Fruit fly (Drosophila melanogaster) whole organism, embryonic: ENCODE results near the gene CG18577.
A peak's percentile ranks its signal among the peaks of the same experiment; 100 is the strongest.

Experiments used
- Atf6 ChIP-seq: fragments of 200-800 bp; sonication (Bioruptor generic); IDR thresholded peaks from 2 replicates; pipeline ENCODE4 v1.3.6; 2022; ENCODE audit warnings: missing biosample characterization, missing genetic modification characterization
- B-H2 ChIP-seq: fragments of 200-800 bp; sonication (Bioruptor generic); optimal IDR thresholded peaks from 2 replicates; lab custom pipeline; 2018; ENCODE audit warnings: missing biosample characterization, mild to moderate bottlenecking, missing genetic modification characterization
- Bteb2 ChIP-seq: fragments of 200-800 bp; sonication (Bioruptor generic); optimal IDR thresholded peaks from 2 replicates; lab custom pipeline; 2016; ENCODE audit warnings: missing biosample characterization, missing genetic modification characterization
- C15 ChIP-seq: fragments of 200-800 bp; sonication (Bioruptor generic); IDR thresholded peaks from 3 replicates; pipeline ENCODE4 v1.3.6; 2022; ENCODE audit warnings: missing biosample characterization, missing genetic modification characterization
- CG11398 ChIP-seq: fragments of 200-800 bp; sonication (Bioruptor generic); optimal IDR thresholded peaks from 2 replicates; lab custom pipeline; 2016; ENCODE audit warnings: missing biosample characterization, missing genetic modification characterization
- CG11695 ChIP-seq: fragments of 200-800 bp; sonication (Bioruptor generic); IDR thresholded peaks from 3 replicates; pipeline ENCODE4 v1.3.6; 2022; ENCODE audit warnings: missing biosample characterization, missing genetic modification characterization
- CG12236 ChIP-seq: fragments of 200-800 bp; sonication (Bioruptor generic); optimal IDR thresholded peaks from 2 replicates; lab custom pipeline; 2016; ENCODE audit warnings: missing biosample characterization, missing genetic modification characterization
- CG13123 ChIP-seq: fragments of 200-800 bp; sonication (Bioruptor generic); optimal IDR thresholded peaks from 2 replicates; lab custom pipeline; 2016; ENCODE audit warnings: missing biosample characterization, missing genetic modification characterization
- CG13287 ChIP-seq: fragments of 200-800 bp; sonication (Bioruptor generic); IDR thresholded peaks from 2 replicates; pipeline ENCODE4 v1.3.6; 2022; ENCODE audit warnings: missing biosample characterization, missing genetic modification characterization; ENCODE audit not compliant: partially characterized antibody
- CG15514 ChIP-seq: fragments of 200-800 bp; sonication (Bioruptor generic); optimal IDR thresholded peaks from 3 replicates; lab custom pipeline; 2017; ENCODE audit warnings: missing biosample characterization, missing genetic modification characterization, mild to moderate bottlenecking, moderate library complexity, missing genetic modification reagents
- CG16779 ChIP-seq: fragments of 200-800 bp; sonication (Bioruptor generic); IDR thresholded peaks from 2 replicates; pipeline ENCODE4 v1.3.6; 2022; ENCODE audit warnings: missing biosample characterization, missing genetic modification characterization
- CG1792 ChIP-seq: fragments of 200-800 bp; sonication (Bioruptor generic); optimal IDR thresholded peaks from 2 replicates; lab custom pipeline; 2016; ENCODE audit warnings: missing biosample characterization, missing genetic modification characterization
- CG2120 ChIP-seq: fragments of 200-800 bp; sonication (Bioruptor generic); optimal IDR thresholded peaks from 3 replicates; lab custom pipeline; 2016; ENCODE audit warnings: missing biosample characterization, missing genetic modification characterization
- CG2199 ChIP-seq: fragments of 200-800 bp; sonication (Bioruptor generic); IDR thresholded peaks from 3 replicates; pipeline ENCODE4 v1.3.6; 2022; ENCODE audit warnings: missing biosample characterization, missing genetic modification characterization
- CG2875 ChIP-seq: fragments of 200-800 bp; sonication (Bioruptor generic); optimal IDR thresholded peaks from 2 replicates; lab custom pipeline; 2017; ENCODE audit warnings: missing biosample characterization, mild to moderate bottlenecking, missing genetic modification characterization, missing genetic modification reagents
- CG33213 ChIP-seq: fragments of 200-800 bp; sonication (Bioruptor generic); optimal IDR thresholded peaks from 3 replicates; lab custom pipeline; 2016; ENCODE audit warnings: missing biosample characterization, missing genetic modification characterization
- CG3847 ChIP-seq: fragments of 200-800 bp; sonication (Bioruptor generic); IDR thresholded peaks from 2 replicates; pipeline ENCODE4 v1.3.6; 2022; ENCODE audit warnings: missing biosample characterization, missing genetic modification characterization
- CG6689 ChIP-seq: fragments of 200-800 bp; sonication (Bioruptor generic); IDR thresholded peaks from 2 replicates; pipeline ENCODE4 v1.3.6; 2022; ENCODE audit warnings: missing biosample characterization, missing genetic modification characterization
- CG6813 ChIP-seq: fragments of 200-800 bp; sonication (Bioruptor generic); optimal IDR thresholded peaks from 2 replicates; lab custom pipeline; 2017; ENCODE audit warnings: missing biosample characterization, missing genetic modification characterization, mild to moderate bottlenecking, moderate library complexity, missing genetic modification reagents
- CG6854 ChIP-seq: fragments of 200-800 bp; sonication (Bioruptor generic); optimal IDR thresholded peaks from 3 replicates; lab custom pipeline; 2017; ENCODE audit warnings: missing biosample characterization, mild to moderate bottlenecking, missing genetic modification characterization
- CG9797 ChIP-seq: fragments of 200-800 bp; sonication (Bioruptor generic); optimal IDR thresholded peaks from 3 replicates; lab custom pipeline; 2018; ENCODE audit warnings: missing biosample characterization, mild to moderate bottlenecking, missing genetic modification characterization
- D ChIP-seq, 2 experiments: fragments of 200-800 bp in 1 of 2; fragments of >200 bp in 1 of 2; sonication (Bioruptor generic) in 1 of 2; optimal IDR thresholded peaks; 2 replicates in 1 of 2; 3 replicates in 1 of 2; lab custom pipeline; 2017; ENCODE audit warnings: mild to moderate bottlenecking in 1 of 2, missing biosample characterization in 1 of 2, missing genetic modification characterization in 1 of 2, missing genetic modification reagents in 1 of 2
- Dfd ChIP-seq, 2 experiments: fragments of >200 bp; optimal IDR thresholded peaks; 2 replicates each; lab custom pipeline; 2017; ENCODE audit warnings: missing biosample characterization in 2 of 2, missing genetic modification characterization in 2 of 2
- Drgx ChIP-seq: fragments of 200-800 bp; sonication (Bioruptor generic); IDR thresholded peaks from 2 replicates; pipeline ENCODE4 v1.3.6; 2022; ENCODE audit warnings: missing biosample characterization, missing genetic modification characterization
- HLH4C ChIP-seq: fragments of 200-800 bp; sonication (Bioruptor generic); IDR thresholded peaks from 3 replicates; pipeline ENCODE4 v1.3.6; 2022; ENCODE audit warnings: missing biosample characterization, missing genetic modification characterization; ENCODE audit not compliant: partially characterized antibody
- Hand ChIP-seq: fragments of 200-800 bp; sonication (Bioruptor generic); optimal IDR thresholded peaks from 2 replicates; lab custom pipeline; 2017; ENCODE audit warnings: mild to moderate bottlenecking, missing biosample characterization, missing genetic modification reagents, missing genetic modification characterization
- MTF-1 ChIP-seq: fragments of 200-800 bp; sonication (Bioruptor generic); optimal IDR thresholded peaks from 2 replicates; lab custom pipeline; 2018; ENCODE audit warnings: missing biosample characterization, mild to moderate bottlenecking, missing genetic modification characterization, borderline replicate concordance
- Myb ChIP-seq: fragments of 200-800 bp; sonication (Bioruptor generic); optimal IDR thresholded peaks from 2 replicates; lab custom pipeline; 2016; ENCODE audit warnings: missing biosample characterization, missing genetic modification characterization
- Opbp ChIP-seq: fragments of 200-800 bp; sonication (Bioruptor generic); IDR thresholded peaks from 3 replicates; pipeline ENCODE4 v1.3.6; 2022; ENCODE audit warnings: missing biosample characterization, missing genetic modification characterization; ENCODE audit not compliant: partially characterized antibody
- Six4 ChIP-seq: fragments of 200-800 bp; sonication (Bioruptor generic); optimal IDR thresholded peaks from 2 replicates; lab custom pipeline; 2016; ENCODE audit warnings: missing biosample characterization, missing genetic modification characterization
- ac ChIP-seq: fragments of 200-800 bp; sonication (Bioruptor generic); optimal IDR thresholded peaks from 3 replicates; lab custom pipeline; 2017; ENCODE audit warnings: missing biosample characterization, mild to moderate bottlenecking, missing genetic modification characterization
- ap ChIP-seq: fragments of 200-800 bp; sonication (Bioruptor generic); IDR thresholded peaks from 2 replicates; pipeline ENCODE4 v1.3.6; 2022; ENCODE audit warnings: missing biosample characterization, missing genetic modification characterization
- az2 ChIP-seq: fragments of 200-800 bp; sonication (Bioruptor generic); optimal IDR thresholded peaks from 3 replicates; lab custom pipeline; 2016; ENCODE audit warnings: missing biosample characterization, missing genetic modification characterization
- bbx ChIP-seq: fragments of 200-800 bp; sonication (Bioruptor generic); IDR thresholded peaks from 2 replicates; pipeline ENCODE4 v1.3.6; 2022; ENCODE audit warnings: missing biosample characterization, missing genetic modification characterization; ENCODE audit not compliant: partially characterized antibody
- cad ChIP-seq: fragments of >200 bp; optimal IDR thresholded peaks from 2 replicates; lab custom pipeline; 2017; ENCODE audit warnings: missing biosample characterization, missing genetic modification characterization
- caup ChIP-seq: fragments of 200-800 bp; sonication (Bioruptor generic); optimal IDR thresholded peaks from 3 replicates; lab custom pipeline; 2017; ENCODE audit warnings: missing biosample characterization, mild to moderate bottlenecking, missing genetic modification characterization, moderate library complexity; ENCODE audit not compliant: severe bottlenecking
- chif ChIP-seq, 2 experiments: fragments of 200-800 bp; sonication (Bioruptor generic); optimal IDR thresholded peaks; 3 replicates each; lab custom pipeline; 2016; ENCODE audit warnings: missing biosample characterization in 2 of 2, missing genetic modification characterization in 2 of 2
- dati ChIP-seq: fragments of 200-800 bp; sonication (Bioruptor generic); IDR thresholded peaks from 2 replicates; pipeline ENCODE4 v1.3.6; 2022; ENCODE audit warnings: missing biosample characterization, missing genetic modification characterization
- fd96Cb ChIP-seq: fragments of 200-800 bp; sonication (Bioruptor generic); optimal IDR thresholded peaks from 2 replicates; lab custom pipeline; 2018; ENCODE audit warnings: missing biosample characterization, mild to moderate bottlenecking, missing genetic modification characterization, moderate library complexity
- fu2 ChIP-seq: fragments of 200-800 bp; sonication (Bioruptor generic); optimal IDR thresholded peaks from 2 replicates; lab custom pipeline; 2016; ENCODE audit warnings: missing biosample characterization, missing genetic modification characterization
- gsb ChIP-seq: fragments of 200-800 bp; sonication (Bioruptor generic); IDR thresholded peaks from 2 replicates; pipeline ENCODE4 v1.3.6; 2022; ENCODE audit warnings: missing biosample characterization, missing genetic modification characterization
- nerfin-2 ChIP-seq: fragments of 200-800 bp; sonication (Bioruptor generic); IDR thresholded peaks from 2 replicates; pipeline ENCODE4 v1.3.6; 2022; ENCODE audit warnings: missing biosample characterization, missing genetic modification characterization; ENCODE audit not compliant: partially characterized antibody
- rib ChIP-seq: fragments of 200-800 bp; sonication (Bioruptor generic); IDR thresholded peaks from 2 replicates; pipeline ENCODE4 v1.3.6; 2022; ENCODE audit warnings: missing biosample characterization, missing genetic modification characterization
- shn ChIP-seq: fragments of 200-800 bp; sonication (Bioruptor generic); optimal IDR thresholded peaks from 3 replicates; lab custom pipeline; 2016; ENCODE audit warnings: missing biosample characterization, missing genetic modification characterization
- sna ChIP-seq: fragments of 200-800 bp; sonication (Bioruptor generic); IDR thresholded peaks from 2 replicates; pipeline ENCODE4 v1.3.6; 2022; ENCODE audit warnings: missing biosample characterization, missing genetic modification characterization; ENCODE audit not compliant: partially characterized antibody
- ttk ChIP-seq: fragments of 200-800 bp; sonication (Bioruptor generic); IDR thresholded peaks from 2 replicates; pipeline ENCODE4 v2.1.2; 2022; ENCODE audit warnings: missing biosample characterization, missing genetic modification characterization
- unpg ChIP-seq: fragments of 200-800 bp; sonication (Bioruptor generic); optimal IDR thresholded peaks from 3 replicates; lab custom pipeline; 2018; ENCODE audit warnings: missing biosample characterization, mild to moderate bottlenecking, missing genetic modification characterization, moderate library complexity
- wor ChIP-seq: fragments of 200-800 bp; sonication (Bioruptor generic); IDR thresholded peaks from 2 replicates; pipeline ENCODE4 v1.3.6; 2022; ENCODE audit warnings: missing biosample characterization, missing genetic modification characterization

The CG18577 gene

DNA sequence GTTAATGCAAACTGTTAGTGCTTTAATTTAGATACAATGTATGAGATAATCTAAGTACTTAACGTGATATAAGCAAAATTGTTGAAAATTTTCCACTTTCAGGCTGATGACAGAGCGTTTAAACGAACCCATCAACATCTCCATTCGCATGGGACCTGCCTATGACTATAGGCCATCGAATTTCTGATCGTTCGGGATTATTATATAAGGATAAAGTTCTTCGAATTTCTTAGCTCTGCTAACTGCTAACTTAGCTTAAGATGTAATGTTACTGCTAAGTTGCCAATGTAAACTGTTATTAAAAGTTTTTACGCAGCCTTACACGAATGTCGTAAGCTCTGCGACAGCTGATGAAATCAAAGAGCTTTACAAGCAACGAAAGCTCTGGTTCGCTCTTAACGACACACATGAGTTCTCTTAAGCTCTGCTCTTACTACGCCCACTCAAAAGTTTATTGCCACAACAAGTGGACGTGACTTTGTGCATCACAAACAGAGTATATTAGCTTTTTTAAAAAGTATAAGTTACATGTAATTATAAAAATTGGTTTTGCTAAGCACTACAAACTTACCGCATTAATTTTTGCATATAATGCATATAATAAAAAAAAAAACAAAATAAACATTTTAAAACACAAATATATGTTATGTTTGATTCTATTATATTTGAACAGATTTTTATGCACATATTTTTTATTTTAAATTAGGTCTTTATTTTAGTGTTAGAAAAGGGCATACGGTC lies 926 bp downstream of the CG18577 start (continued):
- peak; percentile 98 for TF ChIP-seq CG3847 (GFP tag; lab: Robert Waterston, UW)
- TF ChIP-seq CG2199 (GFP tag; lab: Robert Waterston, UW) = peak; percentile 96
- peak; percentile 98 for TF ChIP-seq Drgx (GFP tag; lab: Robert Waterston, UW)
- TF ChIP-seq MTF-1 (GFP tag; lab: Kevin White, UChicago) = peak; percentile 84
- peak; percentile 93 for TF ChIP-seq B-H2
- TF ChIP-seq unpg = peak; percentile 98
- no peak for TF ChIP-seq sna (GFP tag; lab: Robert Waterston, UW)
- peak; percentile 97 for TF ChIP-seq Hand (GFP tag; lab: Kevin White, UChicago)
- peak; percentile 96 for TF ChIP-seq gsb (GFP tag; lab: Robert Waterston, UW)
- TF ChIP-seq CG6854 (GFP tag; lab: Kevin White, UChicago) = peak; percentile 98
- no peak for TF ChIP-seq CG11398 (GFP tag; lab: Kevin White, UChicago)
- TF ChIP-seq ap = peak; percentile 97
- TF ChIP-seq CG11695 (GFP tag; lab: Robert Waterston, UW) = peak; percentile 99
- peak; percentile 98 for TF ChIP-seq rib (GFP tag; lab: Robert Waterston, UW)
- peak; percentile 31 for TF ChIP-seq CG12236 (GFP tag; lab: Kevin White, UChicago)
- TF ChIP-seq Atf6 = peak; percentile 99
- TF ChIP-seq HLH4C (GFP tag; lab: Robert Waterston, UW) = no peak
- peak; percentile 88 for TF ChIP-seq CG1792 (GFP tag; lab: Kevin White, UChicago)
- TF ChIP-seq CG6813 (GFP tag; lab: Kevin White, UChicago) = peak; percentile 97
- no peak for TF ChIP-seq CG33213 (GFP tag; lab: Kevin White, UChicago)
- TF ChIP-seq ttk (GFP tag; lab: Robert Waterston, UW) = peak; percentile 98
- TF ChIP-seq fd96Cb (tag; lab: Kevin White, UChicago) = peak; percentile 99
- peak; percentile 98 for TF ChIP-seq caup
- no peak; the same call in 1 of the 2 replicates for TF ChIP-seq bbx (GFP tag; lab: Robert Waterston, UW)
- TF ChIP-seq wor (GFP tag; lab: Robert Waterston, UW) = peak; percentile 99
- TF ChIP-seq CG13287 (GFP tag; lab: Robert Waterston, UW) = peak; percentile 20; the same call in 1 of the 2 replicates
- TF ChIP-seq cad = no peak
- peak; percentile 90 for TF ChIP-seq fu2
- peak; percentile 90 for TF ChIP-seq CG15514 (GFP tag; lab: Kevin White, UChicago)
- peak; percentile 60 for TF ChIP-seq ac
- peak; percentile 81 for TF ChIP-seq Bteb2 (GFP tag; lab: Kevin White, UChicago)
- peak; percentile 96 for TF ChIP-seq C15 (GFP tag; lab: Robert Waterston, UW)
- TF ChIP-seq CG6689 (GFP tag; lab: Robert Waterston, UW) = peak; percentile 99
- peak; percentile 98 for TF ChIP-seq CG2120 (GFP tag; lab: Kevin White, UChicago)
- TF ChIP-seq CG16779 (GFP tag; lab: Robert Waterston, UW) = peak; percentile 91
- TF ChIP-seq az2 = peak; percentile 96
- TF ChIP-seq D (optimal IDR thresholded peaks at IDR 0.05; lab: Kevin White, UChicago) = no peak
- TF ChIP-seq D (GFP tag; optimal IDR thresholded peaks at IDR 0.05; lab: Kevin White, UChicago) = peak; percentile 99
- TF ChIP-seq Dfd (GFP tag; optimal IDR thresholded peaks at IDR 0.05; lab: Kevin White, UChicago) = peak in 1 of 2 experiments; percentile 95
- TF ChIP-seq CG2875 = peak; percentile 96
- TF ChIP-seq Six4 (GFP tag; lab: Kevin White, UChicago) = peak; percentile 98
- peak; percentile 94 for TF ChIP-seq CG13123
- peak; percentile 90 for TF ChIP-seq dati (GFP tag; lab: Robert Waterston, UW)
- TF ChIP-seq chif (GFP tag; optimal IDR thresholded peaks at IDR 0.05; lab: Kevin White, UChicago) = peak; percentile 69 to 88
- TF ChIP-seq shn (GFP tag; lab: Kevin White, UChicago) = peak; percentile 82
- no peak for TF ChIP-seq Opbp
- TF ChIP-seq nerfin-2 = no peak
- TF ChIP-seq CG9797 (GFP tag; lab: Kevin White, UChicago) = peak; percentile 33
- peak; percentile 69 for TF ChIP-seq Myb (GFP tag; lab: Kevin White, UChicago)
